Worm (Caenorhabditis elegans) whole organism, L2 larva: ENCODE results near the gene fbxa-74.

Experiments
- C34F6.9 ChIP-seq: fragments of 150-350 bp; optimal IDR thresholded peaks from 2 replicates; lab custom pipeline; 2014; ENCODE audit warnings: missing biosample characterization, missing genetic modification characterization
- Y55F3AM.14 ChIP-seq: fragments of 200-800 bp; sonication (Bioruptor generic); optimal IDR thresholded peaks from 2 replicates; lab custom pipeline; 2018; ENCODE audit warnings: mild to moderate bottlenecking, missing genetic modification characterization, missing compliant biosample characterization
- ZK546.5 ChIP-seq: sonication (generic microtip); optimal IDR thresholded peaks from 2 replicates; lab custom pipeline; 2017; ENCODE audit warnings: missing biosample characterization, missing genetic modification characterization
- alr-1 ChIP-seq: fragments of 150-350 bp; optimal IDR thresholded peaks from 2 replicates; lab custom pipeline; 2014; ENCODE audit warnings: missing biosample characterization, missing genetic modification characterization
- aly-2 ChIP-seq: fragments of 150-350 bp; optimal IDR thresholded peaks from 2 replicates; lab custom pipeline; 2014; ENCODE audit warnings: missing biosample characterization, missing genetic modification characterization
- blmp-1 ChIP-seq: sonication (generic microtip); optimal IDR thresholded peaks from 2 replicates; lab custom pipeline; 2017; ENCODE audit warnings: missing genetic modification characterization, mild to moderate bottlenecking, missing compliant biosample characterization, antibody characterized with exemption, moderate library complexity; ENCODE audit not compliant: insufficient read depth
- ceh-16 ChIP-seq: fragments of 150-350 bp; optimal IDR thresholded peaks from 2 replicates; lab custom pipeline; 2014; ENCODE audit warnings: missing biosample characterization, missing genetic modification characterization
- ceh-82 ChIP-seq: fragments of 150-350 bp; optimal IDR thresholded peaks from 2 replicates; lab custom pipeline; 2014; ENCODE audit warnings: missing biosample characterization, missing genetic modification characterization
- crh-2 ChIP-seq: sonication (generic microtip); optimal IDR thresholded peaks from 2 replicates; lab custom pipeline; 2017; ENCODE audit warnings: missing biosample characterization, missing genetic modification characterization
- egl-27 ChIP-seq: sonication (generic microtip); optimal IDR thresholded peaks from 3 replicates; lab custom pipeline; 2017; ENCODE audit warnings: missing biosample characterization, missing genetic modification reagents, missing genetic modification characterization
- elt-1 ChIP-seq: fragments of 150-350 bp; optimal IDR thresholded peaks from 2 replicates; lab custom pipeline; 2014; ENCODE audit warnings: missing biosample characterization, missing genetic modification characterization
- elt-3 ChIP-seq: sonication (generic microtip); optimal IDR thresholded peaks from 2 replicates; lab custom pipeline; 2017; ENCODE audit warnings: missing biosample characterization, missing genetic modification characterization
- fos-1 ChIP-seq: fragments of 150-350 bp; optimal IDR thresholded peaks from 2 replicates; lab custom pipeline; 2014; ENCODE audit warnings: missing biosample characterization, missing genetic modification characterization
- gmeb-1 ChIP-seq: fragments of 150-350 bp; optimal IDR thresholded peaks from 2 replicates; lab custom pipeline; 2014; ENCODE audit warnings: missing biosample characterization, missing genetic modification characterization
- lin-11 ChIP-seq: fragments of 150-350 bp; sonication (generic microtip); optimal IDR thresholded peaks from 2 replicates; lab custom pipeline; 2014; ENCODE audit warnings: missing biosample characterization, missing genetic modification characterization, inconsistent platforms, mixed read lengths
- lin-13 ChIP-seq: fragments of 150-350 bp; optimal IDR thresholded peaks from 2 replicates; lab custom pipeline; 2014; ENCODE audit warnings: missing biosample characterization, missing genetic modification reagents, missing genetic modification characterization
- lsy-2 ChIP-seq, 2 experiments: fragments of 150-350 bp in 1 of 2; sonication (generic microtip) in 1 of 2; optimal IDR thresholded peaks; 2 replicates each; lab custom pipeline; 2014 to 2017; ENCODE audit warnings: missing biosample characterization in 2 of 2, missing genetic modification characterization in 2 of 2
- mbf-1 ChIP-seq: sonication (generic microtip); optimal IDR thresholded peaks from 2 replicates; lab custom pipeline; 2017; ENCODE audit warnings: missing biosample characterization, missing genetic modification characterization
- mdl-1 ChIP-seq, 2 experiments: fragments of 150-350 bp in 1 of 2; sonication (generic microtip) in 1 of 2; optimal IDR thresholded peaks; 2 replicates each; lab custom pipeline; 2017; ENCODE audit warnings: missing biosample characterization in 2 of 2, missing genetic modification characterization in 2 of 2
- nhr-11 ChIP-seq: fragments of 150-350 bp; optimal IDR thresholded peaks from 2 replicates; lab custom pipeline; 2014; ENCODE audit warnings: missing biosample characterization, missing genetic modification characterization
- nhr-12 ChIP-seq: fragments of 150-350 bp; optimal IDR thresholded peaks from 2 replicates; lab custom pipeline; 2014; ENCODE audit warnings: missing biosample characterization, missing genetic modification characterization
- nhr-129 ChIP-seq: fragments of 150-350 bp; optimal IDR thresholded peaks from 2 replicates; lab custom pipeline; 2014; ENCODE audit warnings: missing biosample characterization, missing genetic modification characterization
- nhr-21 ChIP-seq: fragments of 150-350 bp; optimal IDR thresholded peaks from 2 replicates; lab custom pipeline; 2014; ENCODE audit warnings: missing biosample characterization, missing genetic modification characterization
- nhr-237 ChIP-seq: fragments of 150-350 bp; optimal IDR thresholded peaks from 2 replicates; lab custom pipeline; 2014; ENCODE audit warnings: missing biosample characterization, missing genetic modification characterization
- nhr-25 ChIP-seq: fragments of 150-350 bp; sonication (generic microtip); optimal IDR thresholded peaks from 3 replicates; lab custom pipeline; 2014; ENCODE audit warnings: missing biosample characterization, missing genetic modification characterization
- nhr-6 ChIP-seq: fragments of 150-350 bp; optimal IDR thresholded peaks from 2 replicates; lab custom pipeline; 2014; ENCODE audit warnings: missing biosample characterization, missing genetic modification characterization
- nhr-77 ChIP-seq: fragments of 150-350 bp; optimal IDR thresholded peaks from 2 replicates; lab custom pipeline; 2014; ENCODE audit warnings: missing biosample characterization, missing genetic modification characterization
- peb-1 ChIP-seq: fragments of 150-350 bp; optimal IDR thresholded peaks from 2 replicates; lab custom pipeline; 2014; ENCODE audit warnings: missing biosample characterization, missing genetic modification characterization
- sem-4 ChIP-seq: fragments of 150-350 bp; optimal IDR thresholded peaks from 2 replicates; lab custom pipeline; 2014; ENCODE audit warnings: missing biosample characterization, missing genetic modification reagents, missing genetic modification characterization
- skn-1 ChIP-seq: sonication (generic microtip); optimal IDR thresholded peaks from 2 replicates; lab custom pipeline; 2017; ENCODE audit warnings: missing biosample characterization, missing genetic modification characterization
- sma-3 ChIP-seq: sonication (generic microtip); optimal IDR thresholded peaks from 2 replicates; lab custom pipeline; 2016; ENCODE audit warnings: missing genetic modification reagents, missing genetic modification characterization, missing compliant biosample characterization
- snpc-4 ChIP-seq: fragments of 150-350 bp; optimal IDR thresholded peaks from 2 replicates; lab custom pipeline; 2014; ENCODE audit warnings: missing biosample characterization, missing genetic modification characterization
- unc-39 ChIP-seq: fragments of 150-350 bp; optimal IDR thresholded peaks from 2 replicates; lab custom pipeline; 2014; ENCODE audit warnings: missing biosample characterization, missing genetic modification characterization
- unc-62 ChIP-seq: fragments of 150-350 bp; optimal IDR thresholded peaks from 2 replicates; lab custom pipeline; 2014; ENCODE audit warnings: missing biosample characterization, missing genetic modification reagents, missing genetic modification characterization
- zag-1 ChIP-seq: fragments of 150-350 bp; optimal IDR thresholded peaks from 2 replicates; lab custom pipeline; 2014; ENCODE audit warnings: missing biosample characterization, missing genetic modification characterization
- ztf-1 ChIP-seq: fragments of 200-800 bp; sonication (Bioruptor generic); conservative IDR thresholded peaks from 2 replicates; pipeline ENCODE4 v1.3.6; 2022; ENCODE audit warnings: missing genetic modification characterization, missing compliant biosample characterization
- ztf-11 ChIP-seq: sonication (generic microtip); optimal IDR thresholded peaks from 2 replicates; lab custom pipeline; 2017; ENCODE audit warnings: missing biosample characterization, missing genetic modification characterization
- ztf-4 ChIP-seq: fragments of 150-350 bp; optimal IDR thresholded peaks from 2 replicates; lab custom pipeline; 2014; ENCODE audit warnings: missing biosample characterization, missing genetic modification characterization

Gene fbxa-74

DNA sequence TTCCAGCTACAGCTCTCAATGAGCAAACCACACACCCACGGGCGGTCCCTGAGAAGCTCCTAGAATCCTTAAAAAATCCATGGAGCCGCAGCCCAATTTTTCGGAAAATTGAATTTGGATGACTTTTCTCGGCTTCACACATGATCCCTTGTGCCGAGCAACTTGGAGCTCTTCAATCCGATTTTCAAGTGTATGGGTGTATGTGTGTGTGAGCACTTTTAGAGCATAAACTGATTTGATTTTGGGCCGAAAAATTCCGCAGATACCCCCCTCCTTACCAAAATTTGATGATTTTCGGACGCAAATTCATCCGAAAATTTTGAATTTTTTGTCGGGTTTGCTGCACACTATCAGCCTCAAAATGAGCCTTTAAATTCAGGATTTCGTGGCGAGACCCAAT lies 33.1 kb upstream of the fbxa-74 start:
- TF ChIP-seq nhr-237 (tag; lab: Kevin White, UChicago) (no peak), peb-1 (tag; lab: Kevin White, UChicago) (no peak), nhr-129 (tag; lab: Kevin White, UChicago) (no peak), unc-39 (no peak), elt-1 (tag; lab: Kevin White, UChicago) (no peak), crh-2 (tag; lab: Kevin White, UChicago) (no peak), unc-62 (GFP tag; lab: Kevin White, UChicago) (no peak), zag-1 (tag; lab: Kevin White, UChicago) (no peak), C34F6.9 (tag; lab: Kevin White, UChicago) (no peak), nhr-25 (no peak), mdl-1 (tag; optimal IDR thresholded peaks at IDR 0.05; lab: Kevin White, UChicago) (no peak), blmp-1 (tag; lab: Kevin White, UChicago) (no peak), lin-13 (GFP tag; lab: Kevin White, UChicago) (no peak), egl-27 (no peak), mbf-1 (tag; lab: Kevin White, UChicago) (no peak), ztf-11 (tag; lab: Kevin White, UChicago) (no peak)

DNA sequence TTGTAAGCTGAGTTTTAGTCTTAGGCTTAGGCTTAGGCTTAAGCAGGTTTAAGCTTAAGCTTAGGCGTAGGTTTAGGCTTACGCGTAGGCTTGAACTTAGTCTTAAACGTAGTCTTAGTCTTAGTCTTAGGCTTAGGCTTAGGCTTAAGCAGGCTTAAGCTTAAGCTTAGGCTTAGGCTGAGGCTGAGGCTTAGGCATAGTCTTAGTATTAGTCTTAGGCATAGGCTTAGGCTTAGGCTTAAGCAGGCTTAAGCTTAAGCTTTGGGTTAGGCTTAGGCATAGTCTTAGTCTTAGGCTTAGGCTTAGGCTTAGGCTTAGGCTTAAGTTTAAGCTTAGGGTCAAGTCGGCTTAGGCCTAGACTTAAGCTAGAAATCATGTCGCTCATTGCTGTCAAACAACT lies 20.0 kb upstream of the fbxa-74 start:
- TF ChIP-seq ZK546.5 (tag; lab: Kevin White, UChicago), result no peak
- no peak for TF ChIP-seq egl-27
- TF ChIP-seq sma-3 (GFP tag; lab: Kevin White, UChicago), result no peak
- no peak for TF ChIP-seq lin-11 (tag; lab: Kevin White, UChicago)
- TF ChIP-seq skn-1, result no peak
- TF ChIP-seq nhr-77 (tag; lab: Kevin White, UChicago), result no peak
- TF ChIP-seq nhr-21 (tag; lab: Kevin White, UChicago), result no peak
- no peak for TF ChIP-seq gmeb-1 (tag; lab: Kevin White, UChicago)

DNA sequence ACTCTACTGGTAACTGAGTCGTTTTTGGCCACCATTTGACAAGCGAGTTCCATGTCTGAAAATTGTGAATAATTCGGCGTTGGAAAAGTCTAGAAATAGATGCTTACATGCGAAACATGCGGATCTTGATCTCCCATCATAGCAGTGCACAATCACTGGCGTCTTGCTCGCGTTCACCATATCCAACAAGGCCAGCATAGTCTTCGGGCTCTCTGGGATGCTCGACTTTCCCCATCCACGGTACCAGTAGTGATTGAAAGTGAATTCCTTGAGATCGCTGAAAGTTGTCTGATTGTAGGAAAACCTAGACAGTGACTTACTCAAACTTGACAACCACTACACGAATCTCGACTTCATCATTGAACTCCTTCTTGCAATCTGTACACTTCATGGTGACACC lies 19.0 kb upstream of the fbxa-74 start:
- no peak for TF ChIP-seq ztf-11 (tag; lab: Kevin White, UChicago)
- no peak for TF ChIP-seq Y55F3AM.14 (GFP tag; lab: Kevin White, UChicago)
- TF ChIP-seq ceh-82 (tag; lab: Kevin White, UChicago), result no peak
- TF ChIP-seq mbf-1 (tag; lab: Kevin White, UChicago), result no peak
- no peak for TF ChIP-seq ztf-4 (tag; lab: Kevin White, UChicago)
- no peak for TF ChIP-seq snpc-4 (tag; lab: Kevin White, UChicago)
- TF ChIP-seq elt-3 (tag; lab: Kevin White, UChicago), result no peak
- no peak for TF ChIP-seq sem-4 (tag; lab: Kevin White, UChicago)
- TF ChIP-seq fos-1 (tag; lab: Kevin White, UChicago), result no peak
- TF ChIP-seq blmp-1 (tag; lab: Kevin White, UChicago), result no peak
- TF ChIP-seq lin-11 (tag; lab: Kevin White, UChicago), result no peak
- no peak for TF ChIP-seq lsy-2 (tag; optimal IDR thresholded peaks at IDR 0.05; lab: Kevin White, UChicago)
- no peak for TF ChIP-seq lin-13 (GFP tag; lab: Kevin White, UChicago)
- TF ChIP-seq alr-1 (tag; lab: Kevin White, UChicago), result no peak
- no peak for TF ChIP-seq nhr-6
- TF ChIP-seq aly-2 (tag; lab: Kevin White, UChicago), result no peak
- TF ChIP-seq nhr-11, result no peak
- TF ChIP-seq skn-1, result no peak
- TF ChIP-seq nhr-129 (tag; lab: Kevin White, UChicago), result no peak
- TF ChIP-seq zag-1 (tag; lab: Kevin White, UChicago), result no peak

ce11 chrIII:1713991-1714611 lies 15.3 kb upstream of the fbxa-74 start:
- TF ChIP-seq mbf-1 (tag; lab: Kevin White, UChicago), result no peak
- no peak for TF ChIP-seq nhr-77 (tag; lab: Kevin White, UChicago)
- TF ChIP-seq nhr-12 (tag; lab: Kevin White, UChicago), result no peak
- TF ChIP-seq skn-1, result no peak
- no peak for TF ChIP-seq ztf-1 (GFP tag; lab: Robert Waterston, UW)
- TF ChIP-seq Y55F3AM.14 (GFP tag; lab: Kevin White, UChicago), result no peak
- no peak for TF ChIP-seq nhr-6
- no peak for TF ChIP-seq nhr-21 (tag; lab: Kevin White, UChicago)
- TF ChIP-seq aly-2 (tag; lab: Kevin White, UChicago), result no peak
- no peak for TF ChIP-seq snpc-4 (tag; lab: Kevin White, UChicago)
- TF ChIP-seq ztf-11 (tag; lab: Kevin White, UChicago), result no peak
- no peak for TF ChIP-seq C34F6.9 (tag; lab: Kevin White, UChicago)
- TF ChIP-seq ceh-16 (tag; lab: Kevin White, UChicago), result no peak
- TF ChIP-seq sma-3 (GFP tag; lab: Kevin White, UChicago), result no peak
- TF ChIP-seq crh-2 (tag; lab: Kevin White, UChicago), result no peak
- TF ChIP-seq mdl-1 (tag; optimal IDR thresholded peaks at IDR 0.05; lab: Kevin White, UChicago), result no peak
- TF ChIP-seq, all 48 proteins: peak for 0
